Worm (Caenorhabditis elegans) whole organism, L4/young adult: ENCODE results near the gene unc-5.

Experiments used
- W03F9.2 ChIP-seq: fragments of 150-350 bp; optimal IDR thresholded peaks from 2 replicates; lab custom pipeline; 2014; ENCODE audit warnings: missing biosample characterization, missing genetic modification characterization
- dao-5 ChIP-seq: sonication (generic microtip); optimal IDR thresholded peaks from 2 replicates; lab custom pipeline; 2016; ENCODE audit warnings: missing genotype, missing genetic modification characterization, moderate library complexity, missing compliant biosample characterization
- him-1 ChIP-seq: sonication (generic microtip); optimal IDR thresholded peaks from 2 replicates; lab custom pipeline; 2016; ENCODE audit warnings: missing genotype, missing genetic modification reagents, missing genetic modification characterization, missing compliant biosample characterization

ce11 chrIV:5473098-5473497 is 55.0 kb downstream of the unc-5 start:
- TF ChIP-seq him-1: no peak
- TF ChIP-seq W03F9.2 (tag; lab: Kevin White, UChicago): no peak
- no peak for TF ChIP-seq dao-5
